Fruit fly (Drosophila melanogaster): Measurements from ENCODE around the gene CG46523.

The CG46523 gene

DNA sequence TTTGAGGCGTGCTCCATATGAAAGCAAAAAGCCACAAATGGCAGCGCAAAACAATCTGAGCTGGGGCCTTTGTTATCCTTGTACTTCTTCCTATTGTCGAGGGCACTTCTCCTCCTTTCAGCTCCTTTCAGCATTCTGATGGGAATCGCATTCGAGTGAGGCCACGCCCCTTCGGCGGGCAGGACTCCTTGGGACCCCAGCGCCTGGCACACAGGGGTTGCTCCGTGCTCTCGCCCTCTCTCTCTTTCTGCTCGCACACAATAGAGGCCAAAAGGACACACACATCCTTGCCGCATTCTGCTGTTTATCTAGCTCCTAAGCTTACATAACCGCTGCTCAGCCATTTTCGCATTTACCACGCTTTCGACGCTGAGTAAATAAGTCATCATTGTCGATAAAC, 18.9 kb downstream of the CG46523 start:
- no peak for TF ChIP-seq rgr (GFP tag; optimal IDR thresholded peaks at IDR 0.05)
- no peak for TF ChIP-seq brk (GFP tag; optimal IDR thresholded peaks at IDR 0.05)
- TF ChIP-seq N (GFP tag; optimal IDR thresholded peaks at IDR 0.05), result no peak
- no peak for TF ChIP-seq Hr83 (GFP tag; optimal IDR thresholded peaks at IDR 0.05; ENCODE audit: poor library complexity, severe bottlenecking)
- TF ChIP-seq OdsH (GFP tag; optimal IDR thresholded peaks at IDR 0.05), result no peak
- TF ChIP-seq GATAd (GFP tag; optimal IDR thresholded peaks at IDR 0.05), result no peak
- no peak for TF ChIP-seq woc (GFP tag; optimal IDR thresholded peaks at IDR 0.05)
- TF ChIP-seq lola (GFP tag; optimal IDR thresholded peaks at IDR 0.05), result no peak
- no peak for TF ChIP-seq Abd-B (GFP tag; optimal IDR thresholded peaks at IDR 0.05)
- no peak for TF ChIP-seq dsf (GFP tag; optimal IDR thresholded peaks at IDR 0.05; ENCODE audit: borderline replicate concordance)
- no peak for TF ChIP-seq dmrt93B (GFP tag; optimal IDR thresholded peaks at IDR 0.05)
- TF ChIP-seq Mio (GFP tag; optimal IDR thresholded peaks at IDR 0.05), result no peak
- no peak for TF ChIP-seq Sp1 (GFP tag; optimal IDR thresholded peaks at IDR 0.05)
- no peak for TF ChIP-seq foxo (GFP tag; optimal IDR thresholded peaks at IDR 0.05)
- TF ChIP-seq Myc (optimal IDR thresholded peaks at IDR 0.05), result no peak
- no peak for TF ChIP-seq usp (GFP tag; optimal IDR thresholded peaks at IDR 0.05)
- TF ChIP-seq tai (GFP tag; optimal IDR thresholded peaks at IDR 0.05), result no peak

DNA sequence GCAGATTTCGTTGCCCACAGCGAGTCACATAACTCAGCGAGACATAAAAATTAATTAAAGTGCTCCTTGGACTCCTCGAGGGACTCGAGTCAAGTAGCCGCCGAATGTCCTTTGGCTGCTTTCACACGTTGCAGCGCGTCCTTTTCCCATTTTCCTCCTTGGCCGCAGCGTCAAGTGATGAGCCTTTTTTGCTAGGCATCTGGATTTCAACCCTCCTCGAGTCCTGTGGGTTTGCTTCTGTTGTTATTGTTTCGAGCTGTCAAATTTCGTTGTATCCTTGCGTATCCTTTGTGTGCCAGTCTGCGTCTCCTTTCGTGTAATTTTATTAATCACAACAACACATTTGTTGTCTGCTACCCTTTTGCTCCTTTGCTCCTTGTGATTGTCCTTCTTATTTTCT, 22.3 kb downstream of the CG46523 start:
- TF ChIP-seq sv (GFP tag; optimal IDR thresholded peaks at IDR 0.05) (no peak), fru (GFP tag; optimal IDR thresholded peaks at IDR 0.05) (no peak), Vsx2 (GFP tag; optimal IDR thresholded peaks at IDR 0.05; ENCODE audit: partially characterized antibody) (no peak), pan (optimal IDR thresholded peaks at IDR 0.05) (no peak), tai (GFP tag; optimal IDR thresholded peaks at IDR 0.05) (no peak), jim (GFP tag; optimal IDR thresholded peaks at IDR 0.05) (no peak), dmrt93B (GFP tag; optimal IDR thresholded peaks at IDR 0.05) (no peak), usp (GFP tag; optimal IDR thresholded peaks at IDR 0.05) (no peak)

DNA sequence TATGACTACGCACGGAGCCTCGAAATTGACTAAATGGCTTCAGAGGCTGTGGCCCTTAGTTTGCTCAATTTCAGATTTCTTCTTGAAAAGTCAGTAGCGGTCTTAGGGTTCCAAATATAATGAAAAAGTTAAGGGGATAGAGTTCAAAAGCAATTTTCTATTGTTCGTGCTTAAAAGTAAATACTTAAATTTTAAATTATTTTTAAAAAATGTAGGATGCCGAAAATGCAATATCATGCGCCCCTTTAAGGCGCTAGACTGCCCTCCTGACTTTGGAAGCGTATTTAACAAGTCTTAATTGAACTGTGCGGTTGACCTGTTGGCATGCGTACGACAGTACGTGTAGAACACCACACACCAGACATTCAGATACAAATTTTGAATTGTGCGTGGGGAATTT, 24.2 kb downstream of the CG46523 start:
- TF ChIP-seq woc (GFP tag; optimal IDR thresholded peaks at IDR 0.05), result no peak
- no peak for TF ChIP-seq fru (GFP tag; optimal IDR thresholded peaks at IDR 0.05)
- no peak for TF ChIP-seq brk (GFP tag; optimal IDR thresholded peaks at IDR 0.05)
- TF ChIP-seq Jra (GFP tag; optimal IDR thresholded peaks at IDR 0.05), result no peak
- no peak for TF ChIP-seq HLH106 (tag; optimal IDR thresholded peaks at IDR 0.05)
- TF ChIP-seq Vsx2 (GFP tag; optimal IDR thresholded peaks at IDR 0.05; ENCODE audit: partially characterized antibody), result no peak
- no peak for TF ChIP-seq rgr (GFP tag; optimal IDR thresholded peaks at IDR 0.05)
- no peak for TF ChIP-seq h (GFP tag; optimal IDR thresholded peaks at IDR 0.05)
- TF ChIP-seq jim (GFP tag; optimal IDR thresholded peaks at IDR 0.05), result no peak
- no peak for TF ChIP-seq Mio (GFP tag; optimal IDR thresholded peaks at IDR 0.05)
- no peak for TF ChIP-seq lola (GFP tag; optimal IDR thresholded peaks at IDR 0.05)

DNA sequence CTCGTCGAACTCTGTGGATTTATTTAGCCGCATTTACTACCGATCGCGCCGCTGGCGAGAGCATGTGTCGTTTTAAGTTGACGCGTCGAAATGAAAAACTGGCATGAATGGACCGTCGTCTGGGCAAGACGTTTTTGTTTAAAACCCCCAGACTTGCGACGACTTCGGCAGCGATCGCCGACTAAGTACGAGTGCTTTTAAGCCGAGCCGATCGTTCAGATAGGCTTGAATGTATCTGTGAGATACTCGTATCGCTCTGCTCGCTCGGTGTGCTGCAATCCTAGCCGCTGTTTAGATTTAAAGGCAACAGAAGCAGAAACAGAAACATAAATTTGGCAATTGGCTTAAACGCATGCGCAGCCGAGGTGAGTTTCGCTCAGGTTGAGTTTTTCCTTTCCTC, 28.8 kb downstream of the CG46523 start, which contains the start of gene dsb:
Gene dsb, minus strand, starts transcription at position 91 of the 400 bp plus-strand sequence.
- no peak for TF ChIP-seq ey (GFP tag; optimal IDR thresholded peaks at IDR 0.05)
- TF ChIP-seq Hr83 (GFP tag; optimal IDR thresholded peaks at IDR 0.05; ENCODE audit: poor library complexity, severe bottlenecking), result no peak
- TF ChIP-seq fru (GFP tag; optimal IDR thresholded peaks at IDR 0.05), result no peak
- TF ChIP-seq rgr (GFP tag; optimal IDR thresholded peaks at IDR 0.05), result no peak
- TF ChIP-seq usp (GFP tag; optimal IDR thresholded peaks at IDR 0.05), result no peak
- no peak for TF ChIP-seq Rel (GFP tag; optimal IDR thresholded peaks at IDR 0.05)
- TF ChIP-seq Rel (tag; optimal IDR thresholded peaks at IDR 0.05), result no peak
- no peak for TF ChIP-seq dmrt93B (GFP tag; optimal IDR thresholded peaks at IDR 0.05)

DNA sequence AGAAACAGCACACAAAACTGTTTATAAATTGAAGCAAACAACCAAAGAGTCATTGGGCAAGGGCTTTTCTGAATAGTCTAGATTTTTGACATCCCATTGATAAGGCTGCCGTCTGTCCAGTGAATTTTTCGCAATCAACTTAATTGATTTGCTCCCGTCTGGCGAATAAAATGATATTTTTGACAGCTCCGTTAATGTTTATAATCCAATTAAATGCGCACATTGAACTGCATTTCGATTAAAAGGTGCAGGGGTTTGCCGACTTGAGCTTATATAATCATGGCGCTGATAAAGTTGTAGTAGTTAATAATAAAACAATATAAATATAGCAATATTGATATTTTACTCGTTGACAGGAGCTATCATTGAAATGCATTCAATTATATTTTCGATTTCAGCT, 29.9 kb downstream of the CG46523 start:
- TF ChIP-seq brk (GFP tag; optimal IDR thresholded peaks at IDR 0.05), result no peak
- no peak for TF ChIP-seq usp (GFP tag; optimal IDR thresholded peaks at IDR 0.05)
- no peak for TF ChIP-seq woc (GFP tag; optimal IDR thresholded peaks at IDR 0.05)
- TF ChIP-seq dmrt93B (GFP tag; optimal IDR thresholded peaks at IDR 0.05), result no peak
- TF ChIP-seq Hr78 (GFP tag; optimal IDR thresholded peaks at IDR 0.05), result no peak
- TF ChIP-seq Abd-B (GFP tag; optimal IDR thresholded peaks at IDR 0.05), result no peak
- no peak for TF ChIP-seq CG9705 (GFP tag; optimal IDR thresholded peaks at IDR 0.05)
- no peak for TF ChIP-seq h (GFP tag; optimal IDR thresholded peaks at IDR 0.05)
- no peak for TF ChIP-seq ey (GFP tag; optimal IDR thresholded peaks at IDR 0.05)
- no peak for TF ChIP-seq sv (GFP tag; optimal IDR thresholded peaks at IDR 0.05)
- TF ChIP-seq br (GFP tag; optimal IDR thresholded peaks at IDR 0.05), result no peak
- TF ChIP-seq Vsx2 (GFP tag; optimal IDR thresholded peaks at IDR 0.05; ENCODE audit: partially characterized antibody), result no peak
- no peak for TF ChIP-seq CG32264 (GFP tag; optimal IDR thresholded peaks at IDR 0.05)
